Worm (Caenorhabditis elegans): ENCODE data around the gene Y37A1B.7.

Gene Y37A1B.7

ce11 chrIV:14074456-14074855, 30.9 kb upstream of the Y37A1B.7 start (continued):
- TF ChIP-seq ekl-4 (GFP tag; IDR thresholded peaks at IDR 0.05) = no peak

- TF ChIP-seq hlh-26 (GFP tag; conservative IDR thresholded peaks at IDR 0.05) = no peak
- TF ChIP-seq ceh-40 (GFP tag; IDR thresholded peaks at IDR 0.05) = no peak
- TF ChIP-seq B0261.1 (tag; optimal IDR thresholded peaks at IDR 0.05) = no peak
- no peak for TF ChIP-seq chd-7 (tag; optimal IDR thresholded peaks at IDR 0.05)
- no peak for TF ChIP-seq atf-7 (tag; optimal IDR thresholded peaks at IDR 0.05)
- no peak for TF ChIP-seq B0019.2 (GFP tag; conservative IDR thresholded peaks at IDR 0.05)
- no peak for TF ChIP-seq madf-6 (GFP tag; IDR thresholded peaks at IDR 0.05)
- TF ChIP-seq snpc-3.4 (tag; optimal IDR thresholded peaks at IDR 0.05) = no peak
- TF ChIP-seq tbx-9 (tag; optimal IDR thresholded peaks at IDR 0.05; ENCODE audit: borderline replicate concordance) = no peak
- no peak for TF ChIP-seq hmg-20 (GFP tag; IDR thresholded peaks at IDR 0.05)
- TF ChIP-seq unc-62 (GFP tag; optimal IDR thresholded peaks at IDR 0.05) = no peak
- TF ChIP-seq egl-44 (GFP tag; IDR thresholded peaks at IDR 0.05) = no peak
- TF ChIP-seq ceh-79 (tag; optimal IDR thresholded peaks at IDR 0.05) = peak; percentile 3
- TF ChIP-seq gei-17 (GFP tag; optimal IDR thresholded peaks at IDR 0.05) = no peak
- TF ChIP-seq dpff-1 (tag; optimal IDR thresholded peaks at IDR 0.05) = no peak
- TF ChIP-seq cebp-2 (GFP tag; IDR thresholded peaks at IDR 0.05) = 0 out of 2 replicates have a peak, but pooled peaks have one; percentile 47
- no peak for TF ChIP-seq attf-5 (GFP tag; optimal IDR thresholded peaks at IDR 0.05)
- TF ChIP-seq hrde-1 (tag; optimal IDR thresholded peaks at IDR 0.05; ENCODE audit: borderline replicate concordance) = no peak
- peak; percentile 14; the same call in 1 of the 2 replicates for TF ChIP-seq mcd-1 (GFP tag; IDR thresholded peaks at IDR 0.05)
- TF ChIP-seq madf-10 (tag; optimal IDR thresholded peaks at IDR 0.05) = no peak
- TF ChIP-seq egrh-3 (GFP tag; IDR thresholded peaks at IDR 0.05) = peak; percentile 42; the same call in 1 of the 2 replicates
- TF ChIP-seq akir-1 (GFP tag; optimal IDR thresholded peaks at IDR 0.05) = no peak
- no peak for TF ChIP-seq ztf-3 (GFP tag; optimal IDR thresholded peaks at IDR 0.05)
- TF ChIP-seq ZK185.1 (tag; optimal IDR thresholded peaks at IDR 0.05; ENCODE audit: poor library complexity, severe bottlenecking) = no peak
- no peak for TF ChIP-seq hmg-1.2 (GFP tag; IDR thresholded peaks at IDR 0.05)
- TF ChIP-seq snpc-1.1 (tag; optimal IDR thresholded peaks at IDR 0.05; ENCODE audit: insufficient read depth) = no peak
- no peak for TF ChIP-seq F52B5.7 (tag; optimal IDR thresholded peaks at IDR 0.05)
- no peak for TF ChIP-seq Y67H2A.10 (GFP tag; conservative IDR thresholded peaks at IDR 0.05)
- TF ChIP-seq B0035.1 (tag; optimal IDR thresholded peaks at IDR 0.05) = no peak
- no peak for TF ChIP-seq ztf-22 (GFP tag; optimal IDR thresholded peaks at IDR 0.05)
- no peak for TF ChIP-seq lag-1 (GFP tag; IDR thresholded peaks at IDR 0.05)
- no peak for TF ChIP-seq rpc-1 (optimal IDR thresholded peaks at IDR 0.05)
- TF ChIP-seq rpc-1 (tag; optimal IDR thresholded peaks at IDR 0.05) = no peak
- TF ChIP-seq ceh-91 (GFP tag; IDR thresholded peaks at IDR 0.05) = no peak
- TF ChIP-seq C06A6.2 (GFP tag; conservative IDR thresholded peaks at IDR 0.05) = no peak
- no peak for TF ChIP-seq Y53F4B.3 (GFP tag; IDR thresholded peaks at IDR 0.05)
- no peak for TF ChIP-seq ztf-26 (tag; optimal IDR thresholded peaks at IDR 0.05)
- no peak for TF ChIP-seq ztf-28 (GFP tag; IDR thresholded peaks at IDR 0.05)
- TF ChIP-seq lin-26 (GFP tag; IDR thresholded peaks at IDR 0.05) = no peak
- TF ChIP-seq zfh-2 (GFP tag; conservative IDR thresholded peaks at IDR 0.05) = peak; percentile 72
- no peak for TF ChIP-seq madf-3 (GFP tag; IDR thresholded peaks at IDR 0.05)
- no peak for TF ChIP-seq aptf-2 (GFP tag; conservative IDR thresholded peaks at IDR 0.05)
- TF ChIP-seq tlf-1 (GFP tag; optimal IDR thresholded peaks at IDR 0.05) = peak; percentile 25
- no peak for TF ChIP-seq F57A8.1 (GFP tag; optimal IDR thresholded peaks at IDR 0.05)
- peak; percentile 29; the same call in 1 of the 2 replicates for TF ChIP-seq attf-6 (GFP tag; IDR thresholded peaks at IDR 0.05)
Observed at ce11 chrIV:14072011-14072649, 28.6 kb upstream of the Y37A1B.7 start.

All from whole organism, young adult.